Worm (Caenorhabditis elegans): Measurements from ENCODE around the gene W01A11.1.

W01A11.1 gene

DNA sequence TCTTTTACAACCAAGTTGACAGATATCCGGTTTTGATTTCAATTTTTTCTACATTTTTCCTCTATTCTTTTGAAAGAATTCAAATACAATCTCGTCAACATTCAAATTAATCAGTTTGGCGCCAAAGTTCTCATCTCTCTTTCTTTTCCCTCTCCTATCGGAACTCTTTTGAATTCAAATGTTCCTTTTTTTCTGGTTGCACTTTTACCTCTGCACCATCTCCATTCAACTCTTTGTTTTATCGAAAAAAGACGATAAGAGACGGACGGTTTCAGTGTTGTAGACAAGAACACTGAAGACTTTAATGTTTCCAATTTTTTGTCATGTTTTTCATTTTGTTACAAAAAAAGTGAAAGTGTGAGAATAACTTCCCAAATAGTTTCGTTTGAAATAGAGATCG is 23.0 kb upstream of the W01A11.1 start (continued):
- peak; percentile 36 for TF ChIP-seq dpl-1 (GFP tag; optimal IDR thresholded peaks at IDR 0.05)
- no peak for TF ChIP-seq lin-38 (GFP tag; IDR thresholded peaks at IDR 0.05)
- no peak for TF ChIP-seq zip-2 (tag; optimal IDR thresholded peaks at IDR 0.05)
- TF ChIP-seq sdz-12 (GFP tag; optimal IDR thresholded peaks at IDR 0.05): no peak
- TF ChIP-seq zfp-3 (GFP tag; conservative IDR thresholded peaks at IDR 0.05): no peak
- peak; percentile 18 for TF ChIP-seq mep-1 (tag; optimal IDR thresholded peaks at IDR 0.05)
- TF ChIP-seq ceh-82 (tag; optimal IDR thresholded peaks at IDR 0.05): no peak
- no peak for TF ChIP-seq lsy-2 (tag; optimal IDR thresholded peaks at IDR 0.05)
- TF ChIP-seq daf-16 (GFP tag; optimal IDR thresholded peaks at IDR 0.05): no peak
- TF ChIP-seq daf-16 (tag; optimal IDR thresholded peaks at IDR 0.05): peak; percentile 77
- TF ChIP-seq lin-13 (GFP tag; optimal IDR thresholded peaks at IDR 0.05): no peak
- TF ChIP-seq madf-9 (GFP tag; conservative IDR thresholded peaks at IDR 0.05): no peak
- TF ChIP-seq Y48G9A.11 (GFP tag; IDR thresholded peaks at IDR 0.05): no peak

DNA sequence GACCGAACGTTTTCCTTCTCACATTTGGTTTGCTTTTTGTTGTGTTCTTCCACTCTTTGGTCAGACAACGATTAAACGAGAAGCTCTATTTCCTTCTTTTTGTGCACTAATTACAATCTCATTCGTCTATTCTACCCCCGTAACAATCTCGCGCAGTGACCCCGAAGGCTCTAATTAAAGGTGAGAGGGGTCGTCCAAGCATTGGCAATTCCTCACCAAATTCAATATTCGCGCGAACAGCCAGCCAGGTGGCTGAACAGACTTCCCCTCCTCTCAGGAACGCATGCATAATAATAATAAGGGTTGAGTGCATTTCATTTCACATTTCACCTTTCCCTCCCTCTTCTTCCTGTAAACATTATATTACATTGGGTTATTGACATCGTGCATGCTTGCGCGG is 13.9 kb upstream of the W01A11.1 start:
- TF ChIP-seq mxl-3 (GFP tag; optimal IDR thresholded peaks at IDR 0.05) (no peak), ceh-62 (tag; optimal IDR thresholded peaks at IDR 0.05) (no peak), T26A8.4 (GFP tag; IDR thresholded peaks at IDR 0.05) (no peak), spr-3 (GFP tag; optimal IDR thresholded peaks at IDR 0.05) (no peak), nhr-48 (tag; optimal IDR thresholded peaks at IDR 0.05) (no peak), aha-1 (tag) (peak; percentile 55), daf-12 (tag; optimal IDR thresholded peaks at IDR 0.05) (no peak)

DNA sequence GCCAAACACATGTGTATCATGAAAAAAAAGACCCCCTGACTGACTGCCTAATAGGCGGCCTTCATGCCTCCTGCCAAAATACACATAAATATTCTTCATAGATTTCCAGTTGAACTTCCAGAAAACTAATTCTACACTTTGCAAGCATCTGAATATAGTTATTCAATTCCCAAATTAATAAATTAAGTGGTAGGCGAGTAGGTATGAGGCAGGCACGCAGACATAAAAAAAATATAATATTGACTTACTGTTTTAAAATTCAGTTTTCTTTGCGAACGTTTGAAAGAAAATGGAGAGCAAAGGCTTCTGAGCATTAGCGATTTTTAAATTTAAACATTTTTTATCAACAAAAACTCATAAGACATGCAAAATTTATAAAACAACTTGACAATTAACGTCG is 11.1 kb upstream of the W01A11.1 start:
- no peak for TF ChIP-seq F44E2.7 (GFP tag; IDR thresholded peaks at IDR 0.05)
- TF ChIP-seq tra-1 (GFP tag; IDR thresholded peaks at IDR 0.05): peak; percentile 53; the same call in 1 of the 2 replicates
- peak; percentile 14 for TF ChIP-seq lin-15B (tag; optimal IDR thresholded peaks at IDR 0.05)
- TF ChIP-seq ceh-32 (tag; optimal IDR thresholded peaks at IDR 0.05; ENCODE audit: poor library complexity): no peak
- TF ChIP-seq zfp-3 (GFP tag; conservative IDR thresholded peaks at IDR 0.05): peak; percentile 77
- TF ChIP-seq dmd-6 (GFP tag; IDR thresholded peaks at IDR 0.05): peak; percentile 35; the same call in 1 of the 2 replicates
- TF ChIP-seq nhr-102 (tag; optimal IDR thresholded peaks at IDR 0.05): peak; percentile 27
- peak; percentile 31 for TF ChIP-seq mep-1 (tag; optimal IDR thresholded peaks at IDR 0.05)
- TF ChIP-seq ZK546.5 (tag; optimal IDR thresholded peaks at IDR 0.05): no peak
- no peak for TF ChIP-seq attf-4 (tag; optimal IDR thresholded peaks at IDR 0.05)
- peak; percentile 19; the same call in 1 of the 2 replicates for TF ChIP-seq lin-38 (GFP tag; IDR thresholded peaks at IDR 0.05)
- no peak for TF ChIP-seq sdz-12 (GFP tag; optimal IDR thresholded peaks at IDR 0.05)
- TF ChIP-seq nhr-77 (tag; optimal IDR thresholded peaks at IDR 0.05): peak; percentile 69
- TF ChIP-seq lsy-2 (tag; optimal IDR thresholded peaks at IDR 0.05): peak in 1 of 2 experiments; percentile 8
- TF ChIP-seq daf-8 (GFP tag; IDR thresholded peaks at IDR 0.05): no peak
- TF ChIP-seq spr-1 (tag; optimal IDR thresholded peaks at IDR 0.05): no peak
- peak; percentile 9 for TF ChIP-seq nhr-10 (tag; optimal IDR thresholded peaks at IDR 0.05)
- TF ChIP-seq vab-7 (GFP tag; IDR thresholded peaks at IDR 0.05): no peak
- TF ChIP-seq pha-4 (GFP tag; IDR thresholded peaks at IDR 0.05): peak; percentile 40; the same call in 1 of the 2 replicates
- TF ChIP-seq pha-4 (tag; optimal IDR thresholded peaks at IDR 0.05): no peak
- peak; percentile 30; the same call in 1 of the 2 replicates for TF ChIP-seq lin-1 (GFP tag; IDR thresholded peaks at IDR 0.05)
- TF ChIP-seq egl-27 (tag; optimal IDR thresholded peaks at IDR 0.05): no peak
- TF ChIP-seq T20F7.1 (GFP tag; optimal IDR thresholded peaks at IDR 0.05): peak; percentile 22
- peak in 1 of 2 experiments; percentile 11 for TF ChIP-seq daf-16 (GFP tag; optimal IDR thresholded peaks at IDR 0.05)
- peak; percentile 34 for TF ChIP-seq daf-16 (tag; optimal IDR thresholded peaks at IDR 0.05)
- peak; percentile 14 for TF ChIP-seq hlh-11 (tag; optimal IDR thresholded peaks at IDR 0.05)
- no peak for TF ChIP-seq ztf-11 (tag; optimal IDR thresholded peaks at IDR 0.05)
- TF ChIP-seq dve-1 (tag; optimal IDR thresholded peaks at IDR 0.05; ENCODE audit: insufficient read depth): peak; percentile 30
- TF ChIP-seq dmd-9 (GFP tag; IDR thresholded peaks at IDR 0.05): no peak
- TF ChIP-seq nhr-41 (GFP tag; IDR thresholded peaks at IDR 0.05): no peak
- TF ChIP-seq mdt-29 (GFP tag; IDR thresholded peaks at IDR 0.05): no peak
- peak; percentile 21 for TF ChIP-seq gei-8 (GFP tag; optimal IDR thresholded peaks at IDR 0.05)
